Worm (Caenorhabditis elegans): ENCODE measurements around the gene str-124.

DNA sequence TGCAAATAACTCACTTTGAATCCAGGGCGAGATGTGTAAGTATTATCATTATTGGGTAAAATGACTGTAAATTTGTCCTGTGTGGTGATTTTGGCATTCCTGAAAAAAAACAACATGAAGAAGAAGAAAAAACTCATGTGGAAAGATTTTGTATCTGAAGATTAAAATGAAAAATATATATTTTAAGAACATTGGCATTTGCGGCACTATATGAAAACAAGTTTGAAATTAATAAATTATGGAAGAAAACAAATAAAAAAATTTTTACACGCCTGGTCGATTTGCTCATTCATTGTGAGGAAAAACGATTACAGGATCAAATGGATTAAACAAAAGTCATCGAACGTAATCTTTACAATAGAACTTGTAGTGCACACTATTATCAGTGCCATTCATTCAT lies 18.0 kb upstream of the str-124 start, which contains the start of gene ilc-17.1:
- no peak for TF ChIP-seq ref-1 (GFP tag; conservative IDR thresholded peaks at IDR 0.05)
- no peak for TF ChIP-seq T22C8.4 (GFP tag; IDR thresholded peaks at IDR 0.05)
- no peak for TF ChIP-seq klf-2 (GFP tag; conservative IDR thresholded peaks at IDR 0.05)
- TF ChIP-seq ztf-23 (GFP tag; IDR thresholded peaks at IDR 0.05), result no peak
- no peak for TF ChIP-seq ztf-29 (GFP tag; IDR thresholded peaks at IDR 0.05)
- no peak for TF ChIP-seq cog-1 (tag; optimal IDR thresholded peaks at IDR 0.05)
- no peak for TF ChIP-seq med-1 (GFP tag; optimal IDR thresholded peaks at IDR 0.05; ENCODE audit: insufficient read depth)
- no peak for TF ChIP-seq flt-1 (GFP tag; IDR thresholded peaks at IDR 0.05)
- no peak for TF ChIP-seq tab-1 (GFP tag; IDR thresholded peaks at IDR 0.05)

Data from whole organism, midembryonic.